Fruit fly (Drosophila melanogaster) whole organism, prepupa: ENCODE data around the gene Pde11.

Source experiments
- Blimp-1 ChIP-seq: fragments of 200-800 bp; sonication (Bioruptor generic); optimal IDR thresholded peaks from 3 replicates; lab custom pipeline; 2017; ENCODE audit warnings: missing biosample characterization, missing genetic modification characterization, mild to moderate bottlenecking, moderate library complexity, missing genetic modification reagents
- CG10631 ChIP-seq: fragments of 200-800 bp; sonication (Bioruptor generic); optimal IDR thresholded peaks from 2 replicates; lab custom pipeline; 2016; ENCODE audit warnings: missing biosample characterization, missing genetic modification characterization
- CG10669 ChIP-seq: fragments of 200-800 bp; sonication (Bioruptor generic); optimal IDR thresholded peaks from 3 replicates; lab custom pipeline; 2018; ENCODE audit warnings: missing biosample characterization, mild to moderate bottlenecking, missing genetic modification characterization, moderate library complexity
- CG11294 ChIP-seq: fragments of 200-800 bp; sonication (Bioruptor generic); IDR thresholded peaks from 2 replicates; pipeline ENCODE4 v1.3.6; 2022; ENCODE audit warnings: missing biosample characterization, missing genetic modification characterization
- CG11902 ChIP-seq: fragments of 200-800 bp; sonication (Bioruptor generic); optimal IDR thresholded peaks from 3 replicates; lab custom pipeline; 2016; ENCODE audit warnings: missing biosample characterization, missing genetic modification characterization
- CG15336 ChIP-seq: fragments of 200-800 bp; sonication (Bioruptor generic); IDR thresholded peaks from 2 replicates; pipeline ENCODE4 v1.3.6; 2022; ENCODE audit warnings: missing biosample characterization, missing genetic modification characterization
- CG1621 ChIP-seq: fragments of 200-800 bp; sonication (Bioruptor generic); optimal IDR thresholded peaks from 3 replicates; lab custom pipeline; 2018; ENCODE audit warnings: missing biosample characterization, mild to moderate bottlenecking, missing genetic modification characterization
- CG16779 ChIP-seq: fragments of 200-800 bp; sonication (Bioruptor generic); optimal IDR thresholded peaks from 3 replicates; lab custom pipeline; 2017; ENCODE audit warnings: missing biosample characterization, mild to moderate bottlenecking, missing genetic modification characterization
- CG3032 ChIP-seq: fragments of 200-800 bp; optimal IDR thresholded peaks from 2 replicates; lab custom pipeline; 2019; ENCODE audit warnings: missing biosample characterization, mild to moderate bottlenecking, missing genetic modification characterization, moderate library complexity
- CG31627 ChIP-seq: fragments of 200-800 bp; sonication (Bioruptor generic); optimal IDR thresholded peaks from 3 replicates; lab custom pipeline; 2016; ENCODE audit warnings: missing biosample characterization, missing genetic modification characterization
- CG32006 ChIP-seq: fragments of 200-800 bp; sonication (Bioruptor generic); optimal IDR thresholded peaks from 3 replicates; lab custom pipeline; 2017; ENCODE audit warnings: missing biosample characterization, mild to moderate bottlenecking, missing genetic modification characterization
- CG34406 ChIP-seq: fragments of 200-800 bp; sonication (Bioruptor generic); optimal IDR thresholded peaks from 3 replicates; lab custom pipeline; 2016; ENCODE audit warnings: missing biosample characterization, missing genetic modification characterization
- CG3919 ChIP-seq: fragments of 200-800 bp; sonication (Bioruptor generic); optimal IDR thresholded peaks from 3 replicates; lab custom pipeline; 2016; ENCODE audit warnings: missing biosample characterization, missing genetic modification characterization
- CG4318 ChIP-seq: fragments of 200-800 bp; sonication (Bioruptor generic); optimal IDR thresholded peaks from 3 replicates; lab custom pipeline; 2017; ENCODE audit warnings: missing biosample characterization, mild to moderate bottlenecking, missing genetic modification characterization
- CG6163 ChIP-seq: fragments of 200-800 bp; sonication (Bioruptor generic); IDR thresholded peaks from 3 replicates; pipeline ENCODE4 v1.3.6; 2022; ENCODE audit warnings: missing biosample characterization, missing genetic modification characterization
- CG6792 ChIP-seq: fragments of 200-800 bp; sonication (Bioruptor generic); optimal IDR thresholded peaks from 3 replicates; lab custom pipeline; 2016; ENCODE audit warnings: missing biosample characterization, missing genetic modification characterization
- CG6808 ChIP-seq: fragments of 200-800 bp; sonication (Bioruptor generic); optimal IDR thresholded peaks from 3 replicates; lab custom pipeline; 2017; ENCODE audit warnings: missing biosample characterization, missing genetic modification characterization, mild to moderate bottlenecking, moderate library complexity, missing genetic modification reagents
- CG6854 ChIP-seq: fragments of 200-800 bp; sonication (Bioruptor generic); optimal IDR thresholded peaks from 2 replicates; lab custom pipeline; 2017; ENCODE audit warnings: missing biosample characterization, mild to moderate bottlenecking, missing genetic modification characterization
- CG7368 ChIP-seq: fragments of 200-800 bp; sonication (Bioruptor generic); optimal IDR thresholded peaks from 3 replicates; lab custom pipeline; 2016; ENCODE audit warnings: missing biosample characterization, missing genetic modification characterization
- CG8119 ChIP-seq: fragments of 200-800 bp; sonication (Bioruptor generic); IDR thresholded peaks from 3 replicates; pipeline ENCODE4 v1.3.6; 2022; ENCODE audit warnings: missing biosample characterization, missing genetic modification characterization
- CG8319 ChIP-seq: fragments of 200-800 bp; sonication (Bioruptor generic); optimal IDR thresholded peaks from 3 replicates; lab custom pipeline; 2016; ENCODE audit warnings: missing biosample characterization, missing genetic modification characterization
- CG8632 ChIP-seq: fragments of 200-800 bp; sonication (Bioruptor generic); optimal IDR thresholded peaks from 3 replicates; lab custom pipeline; 2016; ENCODE audit warnings: missing biosample characterization, missing genetic modification characterization
- Eip75B ChIP-seq: fragments of 200-800 bp; sonication (Bioruptor generic); optimal IDR thresholded peaks from 3 replicates; lab custom pipeline; 2016; ENCODE audit warnings: missing biosample characterization, missing genetic modification characterization
- Eip78C ChIP-seq: fragments of 200-800 bp; sonication (Bioruptor generic); peaks from one replicate; lab custom pipeline; 2016; ENCODE audit warnings: missing biosample characterization, missing genetic modification characterization
- Eip93F ChIP-seq: fragments of 200-800 bp; sonication (Bioruptor generic); optimal IDR thresholded peaks from 2 replicates; lab custom pipeline; 2016; ENCODE audit warnings: missing biosample characterization, mild to moderate bottlenecking, missing genetic modification characterization
- Ets21C ChIP-seq: fragments of 200-800 bp; sonication (Bioruptor generic); optimal IDR thresholded peaks from 3 replicates; lab custom pipeline; 2016; ENCODE audit warnings: missing biosample characterization, missing genetic modification characterization
- Ets96B ChIP-seq: fragments of 200-800 bp; optimal IDR thresholded peaks from 2 replicates; lab custom pipeline; 2019; ENCODE audit warnings: missing biosample characterization, mild to moderate bottlenecking, missing genetic modification characterization, moderate library complexity
- Gug ChIP-seq: fragments of 200-800 bp; sonication (Bioruptor generic); IDR thresholded peaks from 2 replicates; pipeline ENCODE4 v1.3.6; 2022; ENCODE audit warnings: missing biosample characterization, missing genetic modification characterization
- Hr4 ChIP-seq: fragments of 200-800 bp; sonication (Bioruptor generic); optimal IDR thresholded peaks from 3 replicates; lab custom pipeline; 2016; ENCODE audit warnings: missing biosample characterization, missing genetic modification characterization
- Lpt ChIP-seq: fragments of 200-800 bp; sonication (Bioruptor generic); optimal IDR thresholded peaks from 3 replicates; lab custom pipeline; 2016; ENCODE audit warnings: missing biosample characterization, missing genetic modification characterization
- Met ChIP-seq: fragments of 200-800 bp; sonication (Bioruptor generic); optimal IDR thresholded peaks from 3 replicates; lab custom pipeline; 2016; ENCODE audit warnings: missing biosample characterization, missing genetic modification characterization
- Smox ChIP-seq: fragments of 200-800 bp; sonication (Bioruptor generic); optimal IDR thresholded peaks from 3 replicates; lab custom pipeline; 2016; ENCODE audit warnings: missing biosample characterization, missing genetic modification characterization
- Sox14 ChIP-seq: fragments of 200-800 bp; sonication (Bioruptor generic); optimal IDR thresholded peaks from 3 replicates; lab custom pipeline; 2016; ENCODE audit warnings: missing biosample characterization, missing genetic modification characterization
- achi ChIP-seq: fragments of 200-800 bp; sonication (Bioruptor generic); optimal IDR thresholded peaks from 3 replicates; lab custom pipeline; 2016; ENCODE audit warnings: missing biosample characterization, missing genetic modification characterization
- acj6 ChIP-seq: fragments of 200-800 bp; sonication (Bioruptor generic); optimal IDR thresholded peaks from 3 replicates; lab custom pipeline; 2016; ENCODE audit warnings: missing biosample characterization, missing genetic modification characterization
- cyc ChIP-seq: fragments of 200-800 bp; sonication (Bioruptor generic); optimal IDR thresholded peaks from 3 replicates; lab custom pipeline; 2016; ENCODE audit warnings: missing biosample characterization, missing genetic modification characterization
- dac ChIP-seq: fragments of 200-800 bp; sonication (Bioruptor generic); optimal IDR thresholded peaks from 2 replicates; lab custom pipeline; 2017; ENCODE audit warnings: missing biosample characterization, mild to moderate bottlenecking, missing genetic modification characterization
- eg ChIP-seq: fragments of 200-800 bp; sonication (Bioruptor generic); IDR thresholded peaks from 3 replicates; pipeline ENCODE4 v1.3.6; 2022; ENCODE audit warnings: missing biosample characterization, missing genetic modification characterization
- esn ChIP-seq: fragments of 200-800 bp; sonication (Bioruptor generic); optimal IDR thresholded peaks from 2 replicates; lab custom pipeline; 2016; ENCODE audit warnings: missing biosample characterization, mild to moderate bottlenecking, missing genetic modification characterization, moderate library complexity
- fd59A ChIP-seq: fragments of 200-800 bp; sonication (Bioruptor generic); optimal IDR thresholded peaks from 2 replicates; lab custom pipeline; 2017; ENCODE audit warnings: missing biosample characterization, mild to moderate bottlenecking, missing genetic modification characterization, missing genetic modification reagents
- fkh ChIP-seq: fragments of 200-800 bp; sonication (Bioruptor generic); optimal IDR thresholded peaks from 3 replicates; lab custom pipeline; 2017; ENCODE audit warnings: missing biosample characterization, mild to moderate bottlenecking, missing genetic modification characterization, moderate library complexity
- lz ChIP-seq: fragments of 200-800 bp; sonication (Bioruptor generic); optimal IDR thresholded peaks from 3 replicates; lab custom pipeline; 2016; ENCODE audit warnings: missing biosample characterization, missing genetic modification characterization
- pdm3 ChIP-seq: fragments of 200-800 bp; sonication (Bioruptor generic); optimal IDR thresholded peaks from 3 replicates; lab custom pipeline; 2016; ENCODE audit warnings: missing biosample characterization, missing genetic modification characterization
- salr ChIP-seq, 2 experiments: fragments of 200-800 bp; sonication (Bioruptor generic); optimal IDR thresholded peaks; 3 replicates each; lab custom pipeline; 2016 to 2018; ENCODE audit warnings: missing biosample characterization in 2 of 2, missing genetic modification characterization in 2 of 2, mild to moderate bottlenecking in 1 of 2
- spab ChIP-seq: fragments of 200-800 bp; sonication (Bioruptor generic); optimal IDR thresholded peaks from 2 replicates; lab custom pipeline; 2017; ENCODE audit warnings: missing biosample characterization, mild to moderate bottlenecking, missing genetic modification characterization, missing genetic modification reagents
- ss ChIP-seq, 2 experiments: fragments of 200-800 bp; sonication (Bioruptor generic); optimal IDR thresholded peaks; 2 replicates in 1 of 2; 3 replicates in 1 of 2; lab custom pipeline; 2017 to 2018; ENCODE audit warnings: mild to moderate bottlenecking in 2 of 2, missing biosample characterization in 2 of 2, missing genetic modification characterization in 2 of 2, moderate library complexity in 1 of 2
- topi ChIP-seq: fragments of 200-800 bp; sonication (Bioruptor generic); optimal IDR thresholded peaks from 3 replicates; lab custom pipeline; 2016; ENCODE audit warnings: missing biosample characterization, missing genetic modification characterization
- vri ChIP-seq: fragments of 200-800 bp; sonication (Bioruptor generic); optimal IDR thresholded peaks from 3 replicates; lab custom pipeline; 2016; ENCODE audit warnings: missing biosample characterization, mild to moderate bottlenecking, missing genetic modification characterization

Gene Pde11

DNA sequence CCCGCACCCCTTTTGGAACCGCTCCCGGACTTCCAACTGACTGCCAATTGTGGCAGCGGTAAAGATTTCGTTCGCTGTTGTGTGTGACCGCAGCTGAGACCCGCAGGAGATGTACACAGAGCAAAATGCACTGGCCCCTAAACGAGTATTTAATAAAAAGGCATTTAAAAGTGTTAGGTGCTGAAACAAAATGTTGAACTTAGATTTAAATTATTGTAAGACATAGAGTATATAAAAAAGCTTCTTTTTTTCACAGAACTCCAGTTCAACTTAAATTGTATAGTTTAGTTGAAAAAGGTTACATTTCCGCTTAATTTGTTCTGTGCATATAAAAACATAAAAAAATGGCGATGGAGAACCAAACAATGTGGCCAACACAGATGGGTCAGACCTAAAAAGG, 38.0 kb upstream of the Pde11 start (continued):
- TF ChIP-seq CG3032 (tag; lab: Kevin White, UChicago) (peak; percentile 28), CG6792 (GFP tag; lab: Kevin White, UChicago) (peak; percentile 60), eg (GFP tag; lab: Robert Waterston, UW) (peak; percentile 81), CG8119 (peak; percentile 89), CG10631 (peak; percentile 58), Smox (GFP tag; lab: Kevin White, UChicago) (peak; percentile 43), dac (GFP tag; lab: Kevin White, UChicago) (no peak), CG7368 (peak; percentile 36), Gug (GFP tag; lab: Robert Waterston, UW) (peak; percentile 67), CG15336 (GFP tag; lab: Robert Waterston, UW) (peak; percentile 87), CG8632 (GFP tag; lab: Kevin White, UChicago) (peak; percentile 22), CG3919 (GFP tag; lab: Kevin White, UChicago) (peak; percentile 62), lz (GFP tag; lab: Kevin White, UChicago) (peak; percentile 64), CG6854 (GFP tag; lab: Kevin White, UChicago) (peak; percentile 45), CG1621 (tag; lab: Kevin White, UChicago) (peak; percentile 10), CG4318 (GFP tag; lab: Kevin White, UChicago) (peak; percentile 36), achi (GFP tag; lab: Kevin White, UChicago) (peak; percentile 59), CG6808 (GFP tag; lab: Kevin White, UChicago) (peak; percentile 53)

DNA sequence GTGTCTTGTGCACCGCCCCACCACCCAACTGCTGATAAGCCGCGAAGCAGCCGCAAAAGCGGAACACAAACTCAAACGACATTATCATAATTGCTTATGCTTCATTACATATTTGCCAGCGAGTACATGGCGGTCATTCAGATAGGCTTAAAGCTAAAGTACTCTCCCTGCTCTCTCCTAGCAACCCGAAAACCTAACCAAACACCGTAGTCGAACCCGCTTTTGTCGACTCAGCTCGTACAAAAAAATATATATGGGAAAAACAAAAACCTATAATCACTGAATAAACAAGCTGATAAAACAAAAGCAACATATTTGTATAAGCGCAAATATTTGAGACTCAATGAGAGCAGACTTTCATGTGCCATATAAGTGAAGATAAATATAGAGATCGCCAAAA, 36.8 kb upstream of the Pde11 start:
- no peak for TF ChIP-seq CG3919 (GFP tag; lab: Kevin White, UChicago)
- no peak for TF ChIP-seq cyc (GFP tag; lab: Kevin White, UChicago)
- no peak for TF ChIP-seq CG1621 (tag; lab: Kevin White, UChicago)
- TF ChIP-seq Eip78C (GFP tag; lab: Kevin White, UChicago) = peak; percentile 72
- TF ChIP-seq salr (GFP tag; optimal IDR thresholded peaks at IDR 0.05; lab: Kevin White, UChicago) = no peak
- no peak for TF ChIP-seq CG7368
- no peak for TF ChIP-seq CG16779 (tag; lab: Kevin White, UChicago)
- no peak for TF ChIP-seq Lpt (GFP tag; lab: Kevin White, UChicago)
- TF ChIP-seq lz (GFP tag; lab: Kevin White, UChicago) = no peak
- TF ChIP-seq CG15336 (GFP tag; lab: Robert Waterston, UW) = no peak
- TF ChIP-seq CG8119 = no peak
- no peak for TF ChIP-seq CG6808 (GFP tag; lab: Kevin White, UChicago)
- TF ChIP-seq fkh = peak; percentile 98
- TF ChIP-seq CG6854 (GFP tag; lab: Kevin White, UChicago) = no peak
- no peak for TF ChIP-seq fd59A (GFP tag; lab: Kevin White, UChicago)
- no peak for TF ChIP-seq spab (GFP tag; lab: Kevin White, UChicago)
- TF ChIP-seq CG32006 (GFP tag; lab: Kevin White, UChicago) = no peak
- TF ChIP-seq Smox (GFP tag; lab: Kevin White, UChicago) = peak; percentile 10
- peak; percentile 8 for TF ChIP-seq CG6792 (GFP tag; lab: Kevin White, UChicago)
- no peak for TF ChIP-seq eg (GFP tag; lab: Robert Waterston, UW)
- no peak for TF ChIP-seq Eip75B (GFP tag; lab: Kevin White, UChicago)
- TF ChIP-seq Hr4 (GFP tag; lab: Kevin White, UChicago) = no peak
- no peak for TF ChIP-seq pdm3 (GFP tag; lab: Kevin White, UChicago)
- no peak for TF ChIP-seq Sox14 (GFP tag; lab: Kevin White, UChicago)
- no peak for TF ChIP-seq dac (GFP tag; lab: Kevin White, UChicago)
- no peak for TF ChIP-seq CG11902 (GFP tag; lab: Kevin White, UChicago)
- TF ChIP-seq topi (GFP tag; lab: Kevin White, UChicago) = peak; percentile 30
- TF ChIP-seq ss (GFP tag; optimal IDR thresholded peaks at IDR 0.05; lab: Kevin White, UChicago) = no peak
- TF ChIP-seq Eip93F = no peak
- TF ChIP-seq CG34406 (GFP tag; lab: Kevin White, UChicago) = peak; percentile 19
- TF ChIP-seq Ets21C (GFP tag; lab: Kevin White, UChicago) = no peak
- TF ChIP-seq vri (GFP tag; lab: Kevin White, UChicago) = peak; percentile 77
- TF ChIP-seq CG10669 (GFP tag; lab: Kevin White, UChicago) = no peak
- no peak for TF ChIP-seq CG6163
- TF ChIP-seq CG31627 (GFP tag; lab: Kevin White, UChicago) = no peak
- TF ChIP-seq CG8632 (GFP tag; lab: Kevin White, UChicago) = peak; percentile 12
- no peak for TF ChIP-seq CG11294 (GFP tag; lab: Robert Waterston, UW)
- TF ChIP-seq acj6 (GFP tag; lab: Kevin White, UChicago) = no peak
- TF ChIP-seq CG8319 (GFP tag; lab: Kevin White, UChicago) = no peak
- no peak for TF ChIP-seq Ets96B (tag; lab: Kevin White, UChicago)
- peak; percentile 48 for TF ChIP-seq Met (GFP tag; lab: Kevin White, UChicago)
- no peak for TF ChIP-seq Blimp-1
- TF ChIP-seq esn = peak; percentile 44
- TF ChIP-seq CG4318 (GFP tag; lab: Kevin White, UChicago) = no peak
- no peak for TF ChIP-seq Gug (GFP tag; lab: Robert Waterston, UW)
